Worm (Caenorhabditis elegans): ENCODE data around the gene srg-15.

DNA sequence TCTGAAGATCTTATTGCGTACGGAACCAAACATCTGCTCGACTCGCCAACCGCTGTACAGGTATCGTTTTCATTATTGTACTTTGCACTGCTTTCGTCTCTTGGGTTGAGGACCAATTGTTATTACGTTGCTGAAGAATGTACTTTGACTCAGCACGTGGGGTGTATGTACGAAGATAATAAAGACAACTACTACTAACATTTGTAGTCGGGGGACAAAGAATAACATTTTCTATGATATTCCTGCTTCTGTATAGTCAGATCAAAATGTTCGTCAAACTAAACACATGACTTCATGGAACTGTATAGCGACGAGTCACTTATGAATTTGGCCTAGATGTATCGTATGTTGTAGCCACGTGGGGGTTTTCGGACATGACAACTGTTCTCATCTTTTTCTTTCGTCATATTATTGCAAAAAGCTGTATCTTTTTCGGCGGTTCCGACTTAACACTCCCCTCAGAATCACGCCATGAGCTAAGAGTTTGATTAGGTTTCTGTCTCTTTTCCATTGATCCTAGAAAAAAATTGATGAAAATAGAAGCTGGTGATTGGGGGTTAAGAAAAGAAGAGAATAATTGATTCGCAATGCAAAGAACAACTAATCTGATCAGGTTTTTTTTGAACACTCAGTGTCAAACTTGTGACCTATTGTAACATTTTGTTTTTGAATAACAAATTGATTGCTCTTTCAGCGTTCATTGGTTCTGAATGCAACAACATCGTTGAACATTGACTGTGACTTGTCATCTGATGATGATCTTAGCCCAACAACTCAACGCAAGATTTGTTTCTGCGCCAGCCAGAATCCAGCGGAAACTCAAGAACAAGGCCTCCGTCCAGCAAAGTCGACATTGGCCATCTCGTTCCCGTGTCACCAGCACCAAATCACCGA is 34.6 kb upstream of the srg-15 start:
- TF ChIP-seq dao-5 (tag; optimal IDR thresholded peaks at IDR 0.05) (no peak), W03F9.2 (tag; optimal IDR thresholded peaks at IDR 0.05) (no peak)

Data from whole organism, L4/young adult.